Worm (Caenorhabditis elegans): ENCODE data around the gene srz-69.
"Not testable (repeated sequence)": the region's sequence is repeated elsewhere in the genome, so short reads cannot be mapped to it uniquely, and the experiment has no call there.

srz-69 gene

ce11 chrIV:3436021-3436420, 41.0 kb downstream of the srz-69 start, which contains the start of gene srz-32 (continued):
- TF ChIP-seq nfyb-1 (GFP tag; IDR thresholded peaks at IDR 0.05) (no peak), rec-8 (tag; optimal IDR thresholded peaks at IDR 0.05) (no peak)

ce11 chrIV:3433387-3433786, 43.6 kb downstream of the srz-69 start, which contains the start of gene C04C3.7:
TSS of gene C04C3.7 (minus strand) at chrIV:3433487.
- not testable (repeated sequence) for TF ChIP-seq T26A5.8 (tag; optimal IDR thresholded peaks at IDR 0.05); snpc-1.1 (tag; optimal IDR thresholded peaks at IDR 0.05; ENCODE audit: insufficient read depth); dox-1 (GFP tag; IDR thresholded peaks at IDR 0.05)

ce11 chrIV:3428434-3428950, 48.5 kb downstream of the srz-69 start, which contains the start of the genes C04C3.9 and srz-60:
TSS of gene C04C3.9 (minus strand) at chrIV:3428534.
TSS of gene srz-60 (plus strand) at chrIV:3428900.
- TF ChIP-seq ztf-18 (tag; optimal IDR thresholded peaks at IDR 0.05) (no peak), F52B5.7 (tag; optimal IDR thresholded peaks at IDR 0.05) (no peak), cebp-1 (GFP tag; IDR thresholded peaks at IDR 0.05) (no peak), cebp-1 (tag; optimal IDR thresholded peaks at IDR 0.05) (no peak), hmg-20 (GFP tag; IDR thresholded peaks at IDR 0.05) (no peak), ceh-91 (GFP tag; IDR thresholded peaks at IDR 0.05) (no peak), sea-2 (GFP tag; IDR thresholded peaks at IDR 0.05) (no peak), attf-3 (GFP tag; conservative IDR thresholded peaks at IDR 0.05) (no peak), lir-1 (GFP tag; conservative IDR thresholded peaks at IDR 0.05) (no peak), rec-8 (tag; optimal IDR thresholded peaks at IDR 0.05) (no peak), unc-62 (GFP tag; optimal IDR thresholded peaks at IDR 0.05) (no peak)

All from whole organism, young adult.